Fruit fly (Drosophila melanogaster): ENCODE data around the gene shps.

The shps gene

dm6 chr3R:24266786-24267579 lies 12.4 kb upstream of the shps start (continued):
- TF ChIP-seq corto (GFP tag; optimal IDR thresholded peaks at IDR 0.05), result peak; percentile 80
- TF ChIP-seq Opbp (GFP tag; IDR thresholded peaks at IDR 0.05; ENCODE audit: partially characterized antibody), result no peak
- TF ChIP-seq hth (optimal IDR thresholded peaks at IDR 0.05), result no peak
- no peak for TF ChIP-seq fd102C (GFP tag; optimal IDR thresholded peaks at IDR 0.05)
- TF ChIP-seq bigmax (GFP tag; optimal IDR thresholded peaks at IDR 0.05), result no peak
- TF ChIP-seq CG3065 (GFP tag; optimal IDR thresholded peaks at IDR 0.05), result no peak
- no peak for TF ChIP-seq cad (GFP tag; optimal IDR thresholded peaks at IDR 0.05)
- TF ChIP-seq Dbx (GFP tag; IDR thresholded peaks at IDR 0.05), result no peak
- no peak for TF ChIP-seq Tbp (GFP tag; optimal IDR thresholded peaks at IDR 0.05)
- no peak for TF ChIP-seq pum (GFP tag; optimal IDR thresholded peaks at IDR 0.05)
- TF ChIP-seq CG12155 (GFP tag; optimal IDR thresholded peaks at IDR 0.05), result no peak
- TF ChIP-seq CG17802 (tag; optimal IDR thresholded peaks at IDR 0.05), result no peak
- TF ChIP-seq Sox102F (GFP tag; optimal IDR thresholded peaks at IDR 0.05), result no peak
- TF ChIP-seq CG6654 (GFP tag; optimal IDR thresholded peaks at IDR 0.05), result no peak
- TF ChIP-seq Oli (tag; optimal IDR thresholded peaks at IDR 0.05), result no peak
- no peak for TF ChIP-seq croc (GFP tag; conservative IDR thresholded peaks at IDR 0.05)
- no peak for TF ChIP-seq Atf6 (GFP tag; IDR thresholded peaks at IDR 0.05)
- no peak for TF ChIP-seq ato (GFP tag; IDR thresholded peaks at IDR 0.05; ENCODE audit: partially characterized antibody)
- TF ChIP-seq Med (GFP tag), result peak; percentile 33
- no peak for TF ChIP-seq CG17912 (GFP tag; optimal IDR thresholded peaks at IDR 0.05)
- no peak for TF ChIP-seq CG4820 (GFP tag; optimal IDR thresholded peaks at IDR 0.05)
- no peak for TF ChIP-seq crol (GFP tag; IDR thresholded peaks at IDR 0.05)
- no peak for TF ChIP-seq CG7357 (GFP tag; IDR thresholded peaks at IDR 0.05)
- no peak for TF ChIP-seq Max (GFP tag; optimal IDR thresholded peaks at IDR 0.05)
- no peak for TF ChIP-seq danr (GFP tag; IDR thresholded peaks at IDR 0.05)
- TF ChIP-seq Ets65A (GFP tag), result peak; percentile 86
- no peak for TF ChIP-seq CG4617 (GFP tag; optimal IDR thresholded peaks at IDR 0.05; ENCODE audit: borderline replicate concordance)
- no peak for TF ChIP-seq kay (GFP tag; optimal IDR thresholded peaks at IDR 0.05)
- TF ChIP-seq CG8478 (optimal IDR thresholded peaks at IDR 0.05), result no peak
- no peak for TF ChIP-seq az2 (GFP tag; optimal IDR thresholded peaks at IDR 0.05)
- no peak for TF ChIP-seq slou (GFP tag; optimal IDR thresholded peaks at IDR 0.05)
- no peak for TF ChIP-seq Nf-YA (GFP tag; IDR thresholded peaks at IDR 0.05)
- TF ChIP-seq nom (GFP tag; optimal IDR thresholded peaks at IDR 0.05), result peak; percentile 86
- TF ChIP-seq klu (GFP tag; IDR thresholded peaks at IDR 0.05), result no peak
- no peak for TF ChIP-seq CG11560 (tag; IDR thresholded peaks at IDR 0.05)

dm6 chr3R:24267580-24268202 lies 11.7 kb upstream of the shps start:
- no peak for TF ChIP-seq Hmx (GFP tag; optimal IDR thresholded peaks at IDR 0.05)
- TF ChIP-seq Camta (GFP tag; optimal IDR thresholded peaks at IDR 0.05), result no peak
- no peak for TF ChIP-seq CG15269 (tag; optimal IDR thresholded peaks at IDR 0.05)
- 0 out of 2 replicates have a peak, but pooled peaks have one; percentile 24 for TF ChIP-seq sob (GFP tag; IDR thresholded peaks at IDR 0.05)
- 0 out of 2 replicates have a peak, but pooled peaks have one; percentile 14 for TF ChIP-seq HLH3B (GFP tag; IDR thresholded peaks at IDR 0.05)
- TF ChIP-seq Rfx (GFP tag; IDR thresholded peaks at IDR 0.05), result peak; percentile 38; the same call in 1 of the 2 replicates
- no peak for TF ChIP-seq fru (optimal IDR thresholded peaks at IDR 0.05)
- no peak for TF ChIP-seq Meics (GFP tag; optimal IDR thresholded peaks at IDR 0.05)
- TF ChIP-seq chinmo (GFP tag; IDR thresholded peaks at IDR 0.05; ENCODE audit: partially characterized antibody), result 0 out of 4 replicates have a peak, but pooled peaks have one; percentile 55
- 0 out of 2 replicates have a peak, but pooled peaks have one; percentile 22 for TF ChIP-seq CG14441 (GFP tag; IDR thresholded peaks at IDR 0.05)
- peak; percentile 20; the same call in 1 of the 2 replicates for TF ChIP-seq CG32532 (GFP tag; IDR thresholded peaks at IDR 0.05)
- 0 out of 2 replicates have a peak, but pooled peaks have one; percentile 12 for TF ChIP-seq Ptx1 (GFP tag; IDR thresholded peaks at IDR 0.05)
- no peak for TF ChIP-seq CG2678 (tag; optimal IDR thresholded peaks at IDR 0.05)
- TF ChIP-seq lmd (GFP tag; IDR thresholded peaks at IDR 0.05), result 0 out of 2 replicates have a peak, but pooled peaks have one; percentile 6
- TF ChIP-seq Ravus (GFP tag; IDR thresholded peaks at IDR 0.05), result no peak
- no peak for TF ChIP-seq Dip3 (GFP tag; optimal IDR thresholded peaks at IDR 0.05)
- TF ChIP-seq CG7271 (tag; optimal IDR thresholded peaks at IDR 0.05), result no peak

Measured in whole organism, embryonic.